Worm (Caenorhabditis elegans) whole organism, late embryonic: ENCODE measurements around the gene srz-10.
"Not testable (repeated sequence)": the region's sequence is repeated elsewhere in the genome, so short reads cannot be mapped to it uniquely, and the experiment has no call there.

ENCODE experiments used
- C08G9.2 ChIP-seq: sonication (generic microtip); optimal IDR thresholded peaks from 2 replicates; lab custom pipeline; 2016; ENCODE audit warnings: mild to moderate bottlenecking, missing genetic modification characterization, moderate library complexity, missing compliant biosample characterization
- T23F11.4 ChIP-seq: fragments of 200-800 bp; sonication (Bioruptor generic); optimal IDR thresholded peaks from 2 replicates; lab custom pipeline; 2018; ENCODE audit warnings: mild to moderate bottlenecking, missing genetic modification characterization, missing compliant biosample characterization
- Y22D7AL.16 ChIP-seq: sonication (generic microtip); optimal IDR thresholded peaks from 2 replicates; lab custom pipeline; 2016; ENCODE audit warnings: missing genetic modification characterization, missing compliant biosample characterization
- ahr-1 ChIP-seq: sonication (generic microtip); optimal IDR thresholded peaks from 2 replicates; lab custom pipeline; 2016; ENCODE audit warnings: missing genetic modification characterization, missing compliant biosample characterization
- ama-1 ChIP-seq: fragments of 150-350 bp; optimal IDR thresholded peaks from 2 replicates; lab custom pipeline; 2014
- ceh-18 ChIP-seq: sonication (generic microtip); optimal IDR thresholded peaks from 2 replicates; lab custom pipeline; 2016; ENCODE audit warnings: missing genetic modification characterization, missing compliant biosample characterization
- ceh-19 ChIP-seq: fragments of 200-800 bp; sonication (Bioruptor generic); optimal IDR thresholded peaks from 2 replicates; lab custom pipeline; 2018; ENCODE audit warnings: mild to moderate bottlenecking, missing genetic modification characterization, missing compliant biosample characterization
- ceh-24 ChIP-seq: sonication (generic microtip); optimal IDR thresholded peaks from 2 replicates; lab custom pipeline; 2016; ENCODE audit warnings: mild to moderate bottlenecking, missing genetic modification characterization, missing compliant biosample characterization
- ceh-30 ChIP-seq: fragments of 150-350 bp; optimal IDR thresholded peaks from 2 replicates; lab custom pipeline; 2014; ENCODE audit warnings: missing biosample characterization, missing genetic modification characterization
- ceh-34 ChIP-seq: sonication (generic microtip); optimal IDR thresholded peaks from 2 replicates; lab custom pipeline; 2016; ENCODE audit warnings: mild to moderate bottlenecking, missing genetic modification characterization, missing compliant biosample characterization
- ceh-45 ChIP-seq: fragments of 200-800 bp; sonication (Bioruptor generic); IDR thresholded peaks from 2 replicates; pipeline ENCODE4 v1.3.6; 2022; ENCODE audit warnings: missing genetic modification reagents, missing genetic modification characterization, missing compliant biosample characterization
- elt-4 ChIP-seq: sonication (generic microtip); optimal IDR thresholded peaks from 2 replicates; lab custom pipeline; 2016; ENCODE audit warnings: missing genetic modification characterization, missing compliant biosample characterization
- fkh-10 ChIP-seq: fragments of 150-350 bp; optimal IDR thresholded peaks from 2 replicates; lab custom pipeline; 2014; ENCODE audit warnings: missing biosample characterization, missing genetic modification reagents, missing genetic modification characterization
- fkh-6 ChIP-seq: sonication (generic microtip); optimal IDR thresholded peaks from 2 replicates; lab custom pipeline; 2016; ENCODE audit warnings: missing genetic modification characterization, missing compliant biosample characterization
- gmeb-2 ChIP-seq: sonication (generic microtip); optimal IDR thresholded peaks from 2 replicates; lab custom pipeline; 2016; ENCODE audit warnings: missing genetic modification characterization, inconsistent platforms, missing compliant biosample characterization
- hlh-15 ChIP-seq: sonication (generic microtip); optimal IDR thresholded peaks from 2 replicates; lab custom pipeline; 2016; ENCODE audit warnings: missing genetic modification characterization, missing compliant biosample characterization
- hlh-6 ChIP-seq: sonication (generic microtip); optimal IDR thresholded peaks from 2 replicates; lab custom pipeline; 2016; ENCODE audit warnings: missing genotype, missing genetic modification characterization, missing compliant biosample characterization
- hlh-8 ChIP-seq: sonication (generic microtip); optimal IDR thresholded peaks from 2 replicates; lab custom pipeline; 2016; ENCODE audit warnings: missing genotype, missing genetic modification characterization, missing compliant biosample characterization
- lim-6 ChIP-seq: sonication (generic microtip); optimal IDR thresholded peaks from 2 replicates; lab custom pipeline; 2016; ENCODE audit warnings: missing genetic modification characterization, missing compliant biosample characterization
- lin-11 ChIP-seq: fragments of 200-800 bp; sonication (Bioruptor generic); optimal IDR thresholded peaks from 2 replicates; lab custom pipeline; 2018; ENCODE audit warnings: mild to moderate bottlenecking, missing genetic modification characterization, missing compliant biosample characterization
- mec-3 ChIP-seq: sonication (generic microtip); optimal IDR thresholded peaks from 2 replicates; lab custom pipeline; 2016; ENCODE audit warnings: borderline replicate concordance, missing genetic modification characterization, missing compliant biosample characterization
- nfya-1 ChIP-seq: sonication (generic microtip); optimal IDR thresholded peaks from 2 replicates; lab custom pipeline; 2017; ENCODE audit warnings: missing genetic modification characterization, mild to moderate bottlenecking, missing compliant biosample characterization, antibody characterized with exemption, moderate library complexity
- nhr-232 ChIP-seq: sonication (generic microtip); optimal IDR thresholded peaks from 2 replicates; lab custom pipeline; 2016; ENCODE audit warnings: missing genetic modification characterization, missing compliant biosample characterization
- npax-4 ChIP-seq: sonication (generic microtip); optimal IDR thresholded peaks from 2 replicates; lab custom pipeline; 2016; ENCODE audit warnings: missing genetic modification characterization, missing compliant biosample characterization
- pag-3 ChIP-seq: sonication (generic microtip); optimal IDR thresholded peaks from 2 replicates; lab custom pipeline; 2016; ENCODE audit warnings: missing compliant biosample characterization, missing genetic modification characterization, borderline replicate concordance
- pat-9 ChIP-seq: fragments of 200-800 bp; sonication (Bioruptor generic); optimal IDR thresholded peaks from 2 replicates; lab custom pipeline; 2018; ENCODE audit warnings: mild to moderate bottlenecking, missing genetic modification characterization, moderate library complexity, missing compliant biosample characterization
- pax-1 ChIP-seq: fragments of 150-350 bp; optimal IDR thresholded peaks from 2 replicates; lab custom pipeline; 2014; ENCODE audit warnings: missing biosample characterization, missing genetic modification characterization
- pqm-1 ChIP-seq: sonication (generic microtip); optimal IDR thresholded peaks from 2 replicates; lab custom pipeline; 2016; ENCODE audit warnings: missing genetic modification characterization, missing compliant biosample characterization
- pros-1 ChIP-seq: fragments of 150-350 bp; optimal IDR thresholded peaks from 2 replicates; lab custom pipeline; 2014; ENCODE audit warnings: missing biosample characterization, missing genetic modification reagents, missing genetic modification characterization
- ref-2 ChIP-seq: sonication (generic microtip); optimal IDR thresholded peaks from 2 replicates; lab custom pipeline; 2016; ENCODE audit warnings: missing genetic modification characterization, missing compliant biosample characterization
- sox-2 ChIP-seq: fragments of 200-800 bp; sonication (Bioruptor generic); IDR thresholded peaks from 2 replicates; pipeline ENCODE4 v1.3.6; 2022; ENCODE audit warnings: missing genetic modification reagents, missing genetic modification characterization, missing compliant biosample characterization
- sox-4 ChIP-seq: sonication (generic microtip); optimal IDR thresholded peaks from 2 replicates; lab custom pipeline; 2017; ENCODE audit warnings: mild to moderate bottlenecking, missing genetic modification characterization, inconsistent platforms, missing compliant biosample characterization
- ttx-3 ChIP-seq: sonication (generic microtip); optimal IDR thresholded peaks from 2 replicates; lab custom pipeline; 2016; ENCODE audit warnings: missing genetic modification reagents, missing genetic modification characterization, missing compliant biosample characterization
- unc-3 ChIP-seq, 2 experiments: fragments of 200-800 bp in 1 of 2; sonication (Bioruptor generic) in 1 of 2; sonication (generic microtip) in 1 of 2; conservative IDR thresholded peaks in 1 of 2; optimal IDR thresholded peaks in 1 of 2; 2 replicates each; pipeline versions ENCODE4 v1.3.6 to Lab custom; 2016 to 2022; ENCODE audit warnings: missing compliant biosample characterization in 2 of 2, missing genetic modification characterization in 2 of 2, missing genetic modification reagents in 1 of 2
- unc-42 ChIP-seq: sonication (generic microtip); optimal IDR thresholded peaks from 2 replicates; lab custom pipeline; 2016; ENCODE audit warnings: missing genotype, missing genetic modification characterization, missing compliant biosample characterization
- unc-55 ChIP-seq: sonication (generic microtip); optimal IDR thresholded peaks from 2 replicates; lab custom pipeline; 2017; ENCODE audit warnings: missing biosample characterization, missing genetic modification reagents, missing genetic modification characterization

srz-10 gene

DNA sequence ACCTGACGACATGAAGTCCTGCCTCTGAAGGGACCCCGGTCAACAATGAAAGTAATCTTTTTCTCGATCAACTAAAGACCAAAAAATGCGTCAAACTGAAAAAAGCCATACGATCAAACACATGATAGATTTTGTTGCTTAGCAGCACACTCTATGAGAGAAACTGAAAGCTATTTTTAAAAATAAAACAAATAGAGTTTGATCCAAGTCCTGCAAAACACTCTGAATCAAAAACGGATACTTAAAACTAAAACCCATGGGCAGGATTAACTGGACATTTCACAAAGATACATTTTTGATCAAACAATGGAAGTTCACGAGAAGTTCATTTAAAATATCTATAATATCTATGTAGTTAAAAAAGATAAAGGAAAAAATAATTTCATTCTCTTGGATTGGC, 41.5 kb downstream of the srz-10 start, which contains the start of gene T10H4.13:
T10H4.13 (minus strand) TSS at position 101 of the 400 bp plus-strand sequence.
- TF ChIP-seq hlh-15 (tag; lab: Kevin White, UChicago) = no peak
- TF ChIP-seq ttx-3 (tag; lab: Kevin White, UChicago) = no peak
- no peak for TF ChIP-seq ceh-30 (tag; lab: Kevin White, UChicago)
- TF ChIP-seq ref-2 (tag; lab: Kevin White, UChicago) = no peak
- no peak for TF ChIP-seq pros-1
- TF ChIP-seq mec-3 = no peak
- no peak for TF ChIP-seq Y22D7AL.16 (tag; lab: Kevin White, UChicago)
- TF ChIP-seq elt-4 = no peak
- no peak for TF ChIP-seq sox-4 (tag; lab: Kevin White, UChicago)
- no peak for TF ChIP-seq ceh-24
- TF ChIP-seq lim-6 = no peak
- no peak for TF ChIP-seq gmeb-2 (tag; lab: Kevin White, UChicago)
- no peak for TF ChIP-seq ceh-18 (tag; lab: Kevin White, UChicago)
- no peak for TF ChIP-seq unc-3 (GFP tag; conservative IDR thresholded peaks at IDR 0.05; lab: Robert Waterston, UW)
- TF ChIP-seq unc-3 (tag; optimal IDR thresholded peaks at IDR 0.05; lab: Kevin White, UChicago) = no peak
- TF ChIP-seq pax-1 (tag; lab: Kevin White, UChicago) = no peak
- no peak for TF ChIP-seq ceh-34 (tag; lab: Kevin White, UChicago)
- no peak for TF ChIP-seq ceh-45
- no peak for TF ChIP-seq C08G9.2 (tag; lab: Kevin White, UChicago)

DNA sequence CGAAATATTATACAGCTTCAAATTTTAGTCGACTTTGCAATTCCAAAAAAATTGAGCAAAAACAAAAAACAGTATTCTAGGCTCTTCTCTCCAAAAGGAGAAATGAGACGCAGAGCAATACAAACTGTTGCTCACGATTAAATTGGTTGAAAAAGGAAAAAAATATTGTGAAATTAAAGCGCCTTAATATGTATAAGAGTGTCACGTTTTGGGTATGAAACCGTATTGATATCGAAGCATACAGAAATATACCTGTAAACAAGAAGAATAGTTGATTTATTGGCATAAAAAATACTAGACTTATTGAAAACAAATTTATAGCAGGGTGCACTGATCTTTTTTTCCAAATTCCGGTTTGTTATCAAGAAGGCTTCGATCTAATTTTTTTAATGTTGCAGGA, 43.1 kb downstream of the srz-10 start, which contains the start of gene M01B2.13:
M01B2.13 (minus strand) TSS at position 101 of the 400 bp plus-strand sequence.
- no peak for TF ChIP-seq unc-55 (GFP tag; lab: Kevin White, UChicago)
- TF ChIP-seq lin-11 = no peak
- no peak for TF ChIP-seq sox-2
- TF ChIP-seq fkh-10 = no peak
- TF ChIP-seq pat-9 = no peak
- TF ChIP-seq ahr-1 (tag; lab: Kevin White, UChicago) = no peak
- TF ChIP-seq ceh-30 (tag; lab: Kevin White, UChicago) = no peak
- no peak for TF ChIP-seq pqm-1 (tag; lab: Kevin White, UChicago)
- no peak for TF ChIP-seq nfya-1 (tag; lab: Kevin White, UChicago)
- TF ChIP-seq C08G9.2 (tag; lab: Kevin White, UChicago) = no peak
- TF ChIP-seq nhr-232 (tag; lab: Kevin White, UChicago) = no peak
- no peak for TF ChIP-seq ceh-45
- no peak for TF ChIP-seq hlh-8 (tag; lab: Kevin White, UChicago)
- no peak for TF ChIP-seq fkh-6 (tag; lab: Kevin White, UChicago)

DNA sequence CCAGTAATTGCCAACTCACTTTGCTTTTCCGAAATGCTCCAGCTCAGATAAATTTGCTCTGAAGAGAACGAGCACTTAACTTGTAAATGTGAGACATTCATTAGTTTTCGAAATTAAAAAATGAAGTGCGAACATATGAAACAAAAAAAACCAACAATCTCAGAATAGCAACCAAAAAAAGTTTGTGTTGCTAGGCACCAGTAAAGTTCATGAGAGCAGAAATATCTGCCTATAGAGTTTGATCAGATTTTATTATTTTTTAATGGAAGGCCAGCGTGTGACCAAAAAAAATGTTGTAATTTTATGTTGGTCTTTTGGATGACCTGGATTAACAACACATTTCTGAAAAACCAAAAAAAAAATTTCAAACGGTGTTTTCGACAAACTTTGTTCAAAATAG, 44.8 kb downstream of the srz-10 start, which contains the start of gene M01B2.12:
M01B2.12 (minus strand) TSS at position 101 of the 400 bp plus-strand sequence.
- no peak for TF ChIP-seq ceh-30 (tag; lab: Kevin White, UChicago)
- no peak for TF ChIP-seq hlh-6 (tag; lab: Kevin White, UChicago)
- TF ChIP-seq pag-3 (tag; lab: Kevin White, UChicago) = no peak
- TF ChIP-seq fkh-6 (tag; lab: Kevin White, UChicago) = no peak

- TF ChIP-seq unc-3 (GFP tag; conservative IDR thresholded peaks at IDR 0.05; lab: Robert Waterston, UW); unc-3 (tag; optimal IDR thresholded peaks at IDR 0.05; lab: Kevin White, UChicago); T23F11.4 (GFP tag; lab: Kevin White, UChicago); lin-11: not testable (repeated sequence)
Observed at ce11 chrV:15262336-15262735, 46.6 kb downstream of the srz-10 start, which contains the start of gene M01B2.10. Gene M01B2.10, minus strand, starts transcription at chrV:15262436.

DNA sequence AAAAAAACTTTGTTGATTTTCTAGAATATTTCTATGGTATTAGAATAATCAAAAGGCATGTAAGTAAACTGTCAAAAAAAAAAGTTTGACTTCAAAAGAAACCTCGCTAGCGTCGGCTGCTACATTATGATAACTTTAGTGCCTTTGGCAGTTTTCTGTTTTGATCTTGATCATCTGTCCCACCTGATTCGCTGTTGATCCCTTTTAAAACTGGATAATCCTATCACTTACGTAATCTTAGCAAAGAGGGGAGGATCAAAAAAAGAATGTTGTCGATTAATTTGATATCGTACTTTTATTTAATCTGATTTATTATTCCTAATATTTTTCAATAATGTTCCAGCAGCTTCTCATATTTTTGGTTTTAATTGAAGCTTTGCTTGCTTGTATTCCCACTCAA, 49.0 kb downstream of the srz-10 start, which contains the start of gene M01B2.8:
M01B2.8 (plus strand) TSS at position 301 of the 400 bp plus-strand sequence.
- no peak for TF ChIP-seq unc-55 (GFP tag; lab: Kevin White, UChicago)
- no peak for TF ChIP-seq unc-42 (tag; lab: Kevin White, UChicago)
- TF ChIP-seq hlh-6 (tag; lab: Kevin White, UChicago) = no peak
- TF ChIP-seq ttx-3 (tag; lab: Kevin White, UChicago) = no peak
- TF ChIP-seq T23F11.4 (GFP tag; lab: Kevin White, UChicago) = no peak
- no peak for TF ChIP-seq ama-1 (lab: Kevin White, UChicago)
- no peak for TF ChIP-seq sox-2
- TF ChIP-seq ref-2 (tag; lab: Kevin White, UChicago) = no peak
- TF ChIP-seq ceh-19 (GFP tag; lab: Kevin White, UChicago) = no peak
- no peak for TF ChIP-seq npax-4
- TF ChIP-seq ceh-30 (tag; lab: Kevin White, UChicago) = no peak
- no peak for TF ChIP-seq pros-1
